Worm (Caenorhabditis elegans): ENCODE data around the gene F38E9.4.
A peak's percentile ranks its signal among the peaks of the same experiment; 100 is the strongest.

The F38E9.4 gene

DNA sequence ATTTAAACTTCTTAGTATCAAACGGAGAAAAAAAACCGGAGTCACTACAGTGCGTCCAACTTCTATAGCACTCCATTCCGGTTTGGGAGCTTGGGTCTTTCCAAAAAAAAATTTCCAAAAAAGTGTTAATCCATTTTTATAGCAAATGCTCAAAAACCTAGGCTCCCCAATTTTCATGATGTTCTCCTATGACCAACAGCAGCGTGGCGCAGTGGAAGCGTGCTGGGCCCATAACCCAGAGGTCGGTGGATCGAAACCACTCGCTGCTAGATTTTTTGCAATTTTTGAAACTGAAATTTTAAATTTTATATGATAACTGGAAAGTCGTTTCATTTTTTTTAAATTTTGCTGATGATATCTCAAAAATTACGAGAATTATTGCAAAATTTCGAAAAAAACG lies 10.8 kb upstream of the F38E9.4 start (continued):
- TF ChIP-seq cebp-2 (GFP tag; IDR thresholded peaks at IDR 0.05) (no peak), ceh-91 (GFP tag; IDR thresholded peaks at IDR 0.05) (no peak), aptf-2 (GFP tag; conservative IDR thresholded peaks at IDR 0.05) (no peak), mes-4 (tag; optimal IDR thresholded peaks at IDR 0.05) (no peak), B0019.2 (GFP tag; conservative IDR thresholded peaks at IDR 0.05) (no peak), ztf-25 (GFP tag; IDR thresholded peaks at IDR 0.05) (no peak), let-607 (tag; optimal IDR thresholded peaks at IDR 0.05) (no peak), K11D2.4 (GFP tag; IDR thresholded peaks at IDR 0.05) (no peak), rec-8 (tag; optimal IDR thresholded peaks at IDR 0.05) (no peak), C06A6.2 (GFP tag; conservative IDR thresholded peaks at IDR 0.05) (no peak), mcd-1 (GFP tag; IDR thresholded peaks at IDR 0.05) (no peak), T26A5.8 (tag; optimal IDR thresholded peaks at IDR 0.05) (no peak), repo-1 (tag; optimal IDR thresholded peaks at IDR 0.05) (no peak), B0336.3 (GFP tag; IDR thresholded peaks at IDR 0.05) (no peak), Y53G8AR.9 (GFP tag; conservative IDR thresholded peaks at IDR 0.05) (0 out of 2 replicates have a peak, but pooled peaks have one; percentile 46), mel-28 (tag; optimal IDR thresholded peaks at IDR 0.05; ENCODE audit: borderline replicate concordance) (no peak), ztf-26 (tag; optimal IDR thresholded peaks at IDR 0.05) (no peak), bed-1 (GFP tag; IDR thresholded peaks at IDR 0.05) (no peak), ztf-18 (tag; optimal IDR thresholded peaks at IDR 0.05) (peak; percentile 9), egrh-3 (GFP tag; IDR thresholded peaks at IDR 0.05) (no peak)

DNA sequence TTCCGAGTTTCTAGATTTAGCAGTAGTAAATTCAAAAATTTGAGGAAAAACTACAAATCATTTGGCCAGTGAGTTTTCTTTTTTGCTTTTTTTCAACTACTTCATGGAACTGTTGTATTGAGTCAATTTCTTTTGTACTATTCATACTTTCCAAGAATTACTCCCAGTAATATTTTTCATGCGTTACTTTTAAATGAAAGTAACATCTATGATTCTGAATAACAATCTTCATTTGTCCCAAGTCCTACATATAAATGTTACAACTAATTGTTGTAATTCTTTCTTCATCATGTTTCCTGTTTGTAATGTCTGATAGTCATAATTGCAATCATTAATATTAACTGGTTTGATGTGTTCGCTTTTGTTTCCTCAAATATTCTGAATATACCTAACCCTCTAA lies 8.1 kb upstream of the F38E9.4 start:
- no peak for TF ChIP-seq nfya-2 (GFP tag; IDR thresholded peaks at IDR 0.05)
- TF ChIP-seq tbx-9 (tag; optimal IDR thresholded peaks at IDR 0.05; ENCODE audit: borderline replicate concordance), result no peak
- TF ChIP-seq zim-3 (tag; optimal IDR thresholded peaks at IDR 0.05), result no peak
- TF ChIP-seq C06A6.2 (GFP tag; conservative IDR thresholded peaks at IDR 0.05), result no peak
- no peak for TF ChIP-seq attf-5 (GFP tag; optimal IDR thresholded peaks at IDR 0.05)
- TF ChIP-seq hrde-1 (tag; optimal IDR thresholded peaks at IDR 0.05; ENCODE audit: borderline replicate concordance), result no peak
- no peak for TF ChIP-seq egrh-3 (GFP tag; IDR thresholded peaks at IDR 0.05)
- TF ChIP-seq F39B2.1 (GFP tag; IDR thresholded peaks at IDR 0.05), result no peak
- no peak for TF ChIP-seq D2030.7 (GFP tag; IDR thresholded peaks at IDR 0.05)
- TF ChIP-seq lag-1 (GFP tag; IDR thresholded peaks at IDR 0.05), result no peak
- TF ChIP-seq somi-1 (GFP tag; optimal IDR thresholded peaks at IDR 0.05), result no peak
- TF ChIP-seq F57A8.1 (GFP tag; optimal IDR thresholded peaks at IDR 0.05), result no peak
- TF ChIP-seq lin-26 (GFP tag; IDR thresholded peaks at IDR 0.05), result no peak
- TF ChIP-seq ztf-28 (GFP tag; IDR thresholded peaks at IDR 0.05), result no peak

DNA sequence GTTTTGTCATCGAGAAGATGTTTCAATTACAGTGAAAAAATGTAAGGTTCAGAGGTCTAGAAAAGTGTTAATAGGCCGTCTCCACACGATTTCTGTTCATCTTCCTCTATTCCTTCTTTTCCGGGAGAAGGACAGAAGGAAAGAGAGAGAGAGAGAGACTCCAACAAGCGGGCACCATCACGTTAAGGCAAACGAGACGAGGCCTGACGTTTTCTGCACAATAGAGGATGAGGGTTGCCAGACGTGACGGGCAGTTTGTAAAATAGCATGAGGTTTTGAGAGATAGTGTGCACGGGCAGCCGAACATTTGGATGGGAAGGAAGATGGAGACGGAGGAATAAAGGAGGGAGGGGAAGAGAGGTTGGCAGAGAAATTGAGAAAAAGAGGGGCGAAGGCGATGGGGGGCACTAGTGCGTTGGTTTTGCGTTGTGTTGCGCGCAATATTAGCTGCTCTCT lies 5.9 kb upstream of the F38E9.4 start, which contains the start of gene twf-2:
twf-2 (plus strand) TSS at position 405 of the 456 bp plus-strand sequence.
- TF ChIP-seq ekl-4 (GFP tag; IDR thresholded peaks at IDR 0.05) (0 out of 2 replicates have a peak, but pooled peaks have one; percentile 21), C17E4.6 (GFP tag; IDR thresholded peaks at IDR 0.05) (no peak), ceh-27 (GFP tag; optimal IDR thresholded peaks at IDR 0.05) (peak; percentile 48), repo-1 (tag; optimal IDR thresholded peaks at IDR 0.05) (no peak), F55B11.4 (tag; optimal IDR thresholded peaks at IDR 0.05; ENCODE audit: borderline replicate concordance, insufficient read depth) (no peak), B0035.1 (tag; optimal IDR thresholded peaks at IDR 0.05) (peak; percentile 34), B0261.1 (tag; optimal IDR thresholded peaks at IDR 0.05) (peak; percentile 9), somi-1 (GFP tag; optimal IDR thresholded peaks at IDR 0.05) (peak; percentile 30), ztf-22 (GFP tag; optimal IDR thresholded peaks at IDR 0.05) (peak; percentile 20), ztf-26 (tag; optimal IDR thresholded peaks at IDR 0.05) (peak; percentile 46), lir-1 (GFP tag; conservative IDR thresholded peaks at IDR 0.05) (no peak), hmg-20 (GFP tag; IDR thresholded peaks at IDR 0.05) (0 out of 2 replicates have a peak, but pooled peaks have one; percentile 27), zfh-2 (GFP tag; conservative IDR thresholded peaks at IDR 0.05) (peak; percentile 95), lin-40 (tag; optimal IDR thresholded peaks at IDR 0.05) (peak; percentile 83), B0336.3 (GFP tag; IDR thresholded peaks at IDR 0.05) (peak; percentile 79), ztf-18 (tag; optimal IDR thresholded peaks at IDR 0.05) (peak; percentile 33), snpc-1.3 (tag; optimal IDR thresholded peaks at IDR 0.05; ENCODE audit: insufficient read depth) (no peak), gei-17 (GFP tag; optimal IDR thresholded peaks at IDR 0.05) (peak; percentile 55), pbrm-1 (GFP tag; IDR thresholded peaks at IDR 0.05) (peak; percentile 68)
